Worm (Caenorhabditis elegans): ENCODE results near the gene C49C3.8.

ce11 chrIV:17338920-17339510 is 4.0 kb downstream of the C49C3.8 start, which contains the start of gene C49C3.10:
- TF ChIP-seq fkh-10 (GFP tag; optimal IDR thresholded peaks at IDR 0.05) (no peak), snpc-4 (tag; optimal IDR thresholded peaks at IDR 0.05) (no peak), zip-4 (GFP tag; optimal IDR thresholded peaks at IDR 0.05) (no peak), nhr-12 (tag; optimal IDR thresholded peaks at IDR 0.05) (no peak), ama-1 (optimal IDR thresholded peaks at IDR 0.05) (no peak), nhr-76 (tag; optimal IDR thresholded peaks at IDR 0.05) (no peak), lin-35 (GFP tag; optimal IDR thresholded peaks at IDR 0.05) (no peak), tbx-2 (tag; optimal IDR thresholded peaks at IDR 0.05) (no peak), nhr-237 (tag; optimal IDR thresholded peaks at IDR 0.05) (no peak)
